Worm (Caenorhabditis elegans) whole organism, young adult: ENCODE data around the gene lido-5.

Experiments used
- B0261.1 ChIP-seq: sonication (generic microtip); optimal IDR thresholded peaks from 2 replicates; lab custom pipeline; 2016; ENCODE audit warnings: mild to moderate bottlenecking, missing genetic modification characterization, moderate library complexity, missing compliant biosample characterization
- C06A6.2 ChIP-seq: fragments of 200-800 bp; sonication (Bioruptor generic); conservative IDR thresholded peaks from 2 replicates; pipeline ENCODE4 v1.3.6; 2022; ENCODE audit warnings: missing genetic modification characterization, missing compliant biosample characterization
- F22D6.2 ChIP-seq: sonication (generic microtip); optimal IDR thresholded peaks from 2 replicates; lab custom pipeline; 2016; ENCODE audit warnings: mild to moderate bottlenecking, missing genetic modification characterization, missing compliant biosample characterization
- F23B12.7 ChIP-seq: sonication (generic microtip); optimal IDR thresholded peaks from 2 replicates; lab custom pipeline; 2017; ENCODE audit warnings: missing genetic modification characterization, mild to moderate bottlenecking, missing compliant biosample characterization, antibody characterized with exemption, moderate library complexity; ENCODE audit not compliant: insufficient read depth
- F33H1.4 ChIP-seq: fragments of 200-800 bp; sonication (Bioruptor generic); IDR thresholded peaks from 2 replicates; pipeline ENCODE4 v1.3.6; 2022; ENCODE audit warnings: missing genetic modification reagents, missing genetic modification characterization, missing compliant biosample characterization
- F57A8.1 ChIP-seq: fragments of 200-800 bp; sonication (Bioruptor generic); optimal IDR thresholded peaks from 2 replicates; lab custom pipeline; 2018; ENCODE audit warnings: mild to moderate bottlenecking, missing genetic modification characterization, moderate library complexity, missing compliant biosample characterization
- K11D2.4 ChIP-seq: fragments of 200-800 bp; sonication (Bioruptor generic); IDR thresholded peaks from 2 replicates; pipeline ENCODE4 v1.3.6; 2022; ENCODE audit warnings: missing genetic modification reagents, missing genetic modification characterization, missing compliant biosample characterization
- K12H6.12 ChIP-seq: fragments of 200-800 bp; sonication (Bioruptor generic); optimal IDR thresholded peaks from 2 replicates; lab custom pipeline; 2018; ENCODE audit warnings: mild to moderate bottlenecking, missing genetic modification characterization, missing compliant biosample characterization
- Y53F4B.3 ChIP-seq: fragments of 200-800 bp; sonication (Bioruptor generic); IDR thresholded peaks from 2 replicates; pipeline ENCODE4 v1.3.6; 2022; ENCODE audit warnings: missing genetic modification reagents, missing genetic modification characterization, missing compliant biosample characterization
- aptf-3 ChIP-seq: fragments of 200-800 bp; sonication (Bioruptor generic); IDR thresholded peaks from 2 replicates; pipeline ENCODE4 v1.3.6; 2022; ENCODE audit warnings: missing genetic modification characterization, missing compliant biosample characterization
- attf-3 ChIP-seq: fragments of 200-800 bp; sonication (Bioruptor generic); conservative IDR thresholded peaks from 2 replicates; pipeline ENCODE4 v1.3.6; 2022; ENCODE audit warnings: missing genetic modification reagents, missing genetic modification characterization, missing compliant biosample characterization
- bed-2 ChIP-seq: fragments of 200-800 bp; sonication (Bioruptor generic); IDR thresholded peaks from 2 replicates; pipeline ENCODE4 v1.3.6; 2022; ENCODE audit warnings: missing genetic modification reagents, missing genetic modification characterization, missing compliant biosample characterization
- ccch-3 ChIP-seq: fragments of 200-800 bp; sonication (Bioruptor generic); optimal IDR thresholded peaks from 2 replicates; lab custom pipeline; 2018; ENCODE audit warnings: mild to moderate bottlenecking, missing genetic modification characterization, missing compliant biosample characterization
- cebp-1 ChIP-seq, 2 experiments: fragments of 200-800 bp in 1 of 2; sonication (Bioruptor generic) in 1 of 2; sonication (generic microtip) in 1 of 2; IDR thresholded peaks in 1 of 2; optimal IDR thresholded peaks in 1 of 2; 2 replicates each; pipeline versions ENCODE4 v1.3.6 to Lab custom; 2017 to 2022; ENCODE audit warnings: missing compliant biosample characterization in 2 of 2, missing genetic modification characterization in 2 of 2, mild to moderate bottlenecking in 1 of 2, missing genetic modification reagents in 1 of 2, moderate library complexity in 1 of 2
- ceh-27 ChIP-seq: fragments of 200-800 bp; sonication (Bioruptor generic); optimal IDR thresholded peaks from 2 replicates; lab custom pipeline; 2018; ENCODE audit warnings: mild to moderate bottlenecking, missing genetic modification characterization, moderate library complexity, missing compliant biosample characterization
- ceh-91 ChIP-seq: fragments of 200-800 bp; sonication (Bioruptor generic); IDR thresholded peaks from 2 replicates; pipeline ENCODE4 v1.3.6; 2022; ENCODE audit warnings: missing genetic modification reagents, missing genetic modification characterization, missing compliant biosample characterization
- chd-7 ChIP-seq: sonication (generic microtip); optimal IDR thresholded peaks from 2 replicates; lab custom pipeline; 2016; ENCODE audit warnings: mild to moderate bottlenecking, missing genetic modification characterization, moderate library complexity, missing compliant biosample characterization
- dpff-1 ChIP-seq: sonication (generic microtip); optimal IDR thresholded peaks from 2 replicates; lab custom pipeline; 2017; ENCODE audit warnings: mild to moderate bottlenecking, missing genetic modification characterization, missing compliant biosample characterization
- efl-1 ChIP-seq: fragments of 150-350 bp; optimal IDR thresholded peaks from 2 replicates; lab custom pipeline; 2014; ENCODE audit warnings: missing biosample characterization, missing genetic modification reagents, missing genetic modification characterization
- egl-44 ChIP-seq: fragments of 200-800 bp; sonication (Bioruptor generic); IDR thresholded peaks from 2 replicates; pipeline ENCODE4 v1.3.6; 2022; ENCODE audit warnings: missing genetic modification reagents, missing genetic modification characterization, missing compliant biosample characterization
- ekl-4 ChIP-seq: fragments of 200-800 bp; sonication (Bioruptor generic); IDR thresholded peaks from 2 replicates; pipeline ENCODE4 v1.3.6; 2022; ENCODE audit warnings: missing genetic modification reagents, missing genetic modification characterization, missing compliant biosample characterization
- gei-17 ChIP-seq: fragments of 200-800 bp; sonication (Bioruptor generic); optimal IDR thresholded peaks from 2 replicates; lab custom pipeline; 2018; ENCODE audit warnings: mild to moderate bottlenecking, missing genetic modification characterization, missing compliant biosample characterization
- him-1 ChIP-seq: sonication (generic microtip); optimal IDR thresholded peaks from 2 replicates; lab custom pipeline; 2016; ENCODE audit warnings: missing genotype, missing genetic modification reagents, missing genetic modification characterization, missing compliant biosample characterization
- hmg-20 ChIP-seq: fragments of 200-800 bp; sonication (Bioruptor generic); IDR thresholded peaks from 2 replicates; pipeline ENCODE4 v1.3.6; 2022; ENCODE audit warnings: missing genetic modification reagents, missing genetic modification characterization, missing compliant biosample characterization
- hsf-1 ChIP-seq: fragments of 200-800 bp; sonication (Bioruptor generic); IDR thresholded peaks from 2 replicates; pipeline ENCODE4 v1.3.6; 2022; ENCODE audit warnings: missing genetic modification reagents, missing genetic modification characterization, missing compliant biosample characterization
- lin-40 ChIP-seq: sonication (generic microtip); optimal IDR thresholded peaks from 2 replicates; lab custom pipeline; 2016; ENCODE audit warnings: missing genetic modification characterization, mild to moderate bottlenecking, missing compliant biosample characterization, missing genotype, missing genetic modification reagents
- madf-3 ChIP-seq: fragments of 200-800 bp; sonication (Bioruptor generic); IDR thresholded peaks from 2 replicates; pipeline ENCODE4 v1.3.6; 2022; ENCODE audit warnings: missing genetic modification reagents, missing genetic modification characterization, missing compliant biosample characterization
- madf-8 ChIP-seq: fragments of 200-800 bp; sonication (Bioruptor generic); conservative IDR thresholded peaks from 2 replicates; pipeline ENCODE4 v1.3.6; 2022; ENCODE audit warnings: missing genetic modification reagents, missing genetic modification characterization, missing compliant biosample characterization
- mes-4 ChIP-seq: sonication (generic microtip); optimal IDR thresholded peaks from 2 replicates; lab custom pipeline; 2016; ENCODE audit warnings: missing genotype, missing genetic modification characterization, missing compliant biosample characterization
- mxl-1 ChIP-seq: sonication (generic microtip); optimal IDR thresholded peaks from 2 replicates; lab custom pipeline; 2016; ENCODE audit warnings: missing genetic modification characterization, missing compliant biosample characterization
- nfya-2 ChIP-seq: fragments of 200-800 bp; sonication (Bioruptor generic); IDR thresholded peaks from 2 replicates; pipeline ENCODE4 v1.3.6; 2022; ENCODE audit warnings: missing genetic modification reagents, missing genetic modification characterization, missing compliant biosample characterization
- nhr-120 ChIP-seq: fragments of 200-800 bp; sonication (Bioruptor generic); IDR thresholded peaks from 2 replicates; pipeline ENCODE4 v1.3.6; 2022; ENCODE audit warnings: missing genetic modification characterization, missing compliant biosample characterization
- nhr-27 ChIP-seq: fragments of 200-800 bp; sonication (Bioruptor generic); optimal IDR thresholded peaks from 2 replicates; lab custom pipeline; 2018; ENCODE audit warnings: mild to moderate bottlenecking, missing genetic modification characterization, moderate library complexity, missing compliant biosample characterization
- nhr-80 ChIP-seq: sonication (generic microtip); optimal IDR thresholded peaks from 2 replicates; lab custom pipeline; 2016; ENCODE audit warnings: missing genetic modification characterization, missing compliant biosample characterization
- nhr-90 ChIP-seq: sonication (generic microtip); optimal IDR thresholded peaks from 2 replicates; lab custom pipeline; 2016; ENCODE audit warnings: missing genotype, mild to moderate bottlenecking, missing genetic modification characterization, missing compliant biosample characterization
- pha-4 ChIP-seq: fragments of 150-350 bp; sonication (generic microtip); optimal IDR thresholded peaks from 2 replicates; lab custom pipeline; 2014; ENCODE audit warnings: missing biosample characterization, missing genetic modification reagents, missing genetic modification characterization
- rcor-1 ChIP-seq: fragments of 200-800 bp; sonication (Bioruptor generic); IDR thresholded peaks from 2 replicates; pipeline ENCODE4 v1.3.6; 2022; ENCODE audit warnings: missing genetic modification reagents, missing genetic modification characterization, missing compliant biosample characterization
- sea-2 ChIP-seq: fragments of 200-800 bp; sonication (Bioruptor generic); IDR thresholded peaks from 2 replicates; pipeline ENCODE4 v1.3.6; 2022; ENCODE audit warnings: missing genetic modification characterization, missing compliant biosample characterization
- snpc-1.3 ChIP-seq: sonication (generic microtip); optimal IDR thresholded peaks from 2 replicates; lab custom pipeline; 2017; ENCODE audit warnings: missing genetic modification characterization, mild to moderate bottlenecking, missing compliant biosample characterization, antibody characterized with exemption, moderate library complexity, missing genotype, missing genetic modification reagents; ENCODE audit not compliant: insufficient read depth
- snpc-3.4 ChIP-seq: sonication (generic microtip); optimal IDR thresholded peaks from 2 replicates; lab custom pipeline; 2017; ENCODE audit warnings: missing genetic modification characterization, mild to moderate bottlenecking, missing compliant biosample characterization, antibody characterized with exemption, moderate library complexity, missing genotype, missing genetic modification reagents
- somi-1 ChIP-seq: fragments of 200-800 bp; sonication (Bioruptor generic); optimal IDR thresholded peaks from 2 replicates; lab custom pipeline; 2018; ENCODE audit warnings: mild to moderate bottlenecking, missing genetic modification characterization, missing compliant biosample characterization
- tlf-1 ChIP-seq: fragments of 200-800 bp; sonication (Bioruptor generic); optimal IDR thresholded peaks from 2 replicates; lab custom pipeline; 2018; ENCODE audit warnings: mild to moderate bottlenecking, missing genetic modification characterization, missing compliant biosample characterization
- unc-130 ChIP-seq: sonication (generic microtip); optimal IDR thresholded peaks from 2 replicates; lab custom pipeline; 2016; ENCODE audit warnings: missing genetic modification reagents, missing genetic modification characterization, missing compliant biosample characterization
- unc-62 ChIP-seq: fragments of 150-350 bp; optimal IDR thresholded peaks from 2 replicates; lab custom pipeline; 2014; ENCODE audit warnings: missing biosample characterization, missing genetic modification reagents, missing genetic modification characterization
- zfh-2 ChIP-seq: fragments of 200-800 bp; sonication (Bioruptor generic); conservative IDR thresholded peaks from 2 replicates; pipeline ENCODE4 v1.3.6; 2022; ENCODE audit warnings: missing genetic modification reagents, missing genetic modification characterization, missing compliant biosample characterization
- zim-3 ChIP-seq: sonication (generic microtip); optimal IDR thresholded peaks from 2 replicates; lab custom pipeline; 2017; ENCODE audit warnings: mild to moderate bottlenecking, missing genetic modification characterization, moderate library complexity, missing compliant biosample characterization
- ztf-18 ChIP-seq: sonication (generic microtip); optimal IDR thresholded peaks from 2 replicates; lab custom pipeline; 2016; ENCODE audit warnings: missing genotype, mild to moderate bottlenecking, missing genetic modification characterization, missing compliant biosample characterization
- ztf-22 ChIP-seq: fragments of 200-800 bp; sonication (Bioruptor generic); optimal IDR thresholded peaks from 2 replicates; lab custom pipeline; 2018; ENCODE audit warnings: mild to moderate bottlenecking, missing genetic modification characterization, moderate library complexity, missing compliant biosample characterization
- ztf-26 ChIP-seq: sonication (generic microtip); optimal IDR thresholded peaks from 2 replicates; lab custom pipeline; 2017; ENCODE audit warnings: missing genetic modification characterization, missing compliant biosample characterization

Gene lido-5

ce11 chrX:17063749-17064252 is 46.7 kb downstream of the lido-5 start (continued):
- no peak for TF ChIP-seq ceh-27
- no peak for TF ChIP-seq F57A8.1
- TF ChIP-seq attf-3 (GFP tag; lab: Robert Waterston, UW): no peak
- no peak for TF ChIP-seq him-1 (tag; lab: Kevin White, UChicago)
- TF ChIP-seq zfh-2 (GFP tag; lab: Robert Waterston, UW): peak; percentile 51; the same call in 1 of the 2 replicates
- TF ChIP-seq unc-62: peak; percentile 40
- TF ChIP-seq bed-2 (GFP tag; lab: Robert Waterston, UW): no peak
- TF ChIP-seq egl-44 (GFP tag; lab: Robert Waterston, UW): no peak
- no peak for TF ChIP-seq snpc-3.4 (tag; lab: Kevin White, UChicago)
- TF ChIP-seq lin-40 (tag; lab: Kevin White, UChicago): peak; percentile 83
- peak; percentile 67 for TF ChIP-seq tlf-1 (GFP tag; lab: Kevin White, UChicago)
- no peak for TF ChIP-seq nhr-120 (GFP tag; lab: Robert Waterston, UW)
- no peak for TF ChIP-seq Y53F4B.3
- peak; percentile 89 for TF ChIP-seq somi-1 (GFP tag; lab: Kevin White, UChicago)
- no peak for TF ChIP-seq nhr-27 (tag; lab: Kevin White, UChicago)
- no peak for TF ChIP-seq snpc-1.3 (tag; lab: Kevin White, UChicago)
- TF ChIP-seq F23B12.7: peak; percentile 40
- TF ChIP-seq K11D2.4 (GFP tag; lab: Robert Waterston, UW): peak; percentile 73
- TF ChIP-seq B0261.1: no peak
- TF ChIP-seq ceh-91: no peak
- no peak for TF ChIP-seq gei-17
- TF ChIP-seq rcor-1 (GFP tag; lab: Robert Waterston, UW): no peak
- TF ChIP-seq K12H6.12 (tag; lab: Kevin White, UChicago): peak; percentile 1
- TF ChIP-seq madf-8 (GFP tag; lab: Robert Waterston, UW): no peak
- TF ChIP-seq F33H1.4 (GFP tag; lab: Robert Waterston, UW): no peak
- TF ChIP-seq zim-3 (tag; lab: Kevin White, UChicago): no peak
- TF ChIP-seq F22D6.2 (tag; lab: Kevin White, UChicago): peak; percentile 57
- TF ChIP-seq mes-4 (tag; lab: Kevin White, UChicago): no peak
- TF ChIP-seq ztf-22 (GFP tag; lab: Kevin White, UChicago): peak; percentile 54
- no peak for TF ChIP-seq aptf-3 (GFP tag; lab: Robert Waterston, UW)
- TF ChIP-seq nfya-2 (GFP tag; lab: Robert Waterston, UW): no peak
- no peak for TF ChIP-seq hmg-20
- peak; percentile 63; the same call in 1 of the 2 replicates for TF ChIP-seq C06A6.2 (GFP tag; lab: Robert Waterston, UW)
- TF ChIP-seq ztf-26: peak; percentile 92
- no peak for TF ChIP-seq ztf-18 (tag; lab: Kevin White, UChicago)
- peak; percentile 74 for TF ChIP-seq chd-7 (tag; lab: Kevin White, UChicago)
- TF ChIP-seq madf-3 (GFP tag; lab: Robert Waterston, UW): no peak
- no peak for TF ChIP-seq cebp-1 (GFP tag; IDR thresholded peaks at IDR 0.05; lab: Robert Waterston, UW)
- peak; percentile 71 for TF ChIP-seq cebp-1 (tag; optimal IDR thresholded peaks at IDR 0.05; lab: Kevin White, UChicago)
- TF ChIP-seq hsf-1: no peak
- TF ChIP-seq ccch-3: no peak
- TF ChIP-seq nhr-80: peak; percentile 87
- TF ChIP-seq dpff-1 (tag; lab: Kevin White, UChicago): no peak
- no peak for TF ChIP-seq ekl-4
- no peak for TF ChIP-seq efl-1 (GFP tag; lab: Kevin White, UChicago)
- no peak for TF ChIP-seq nhr-90 (tag; lab: Kevin White, UChicago)
- no peak for TF ChIP-seq mxl-1 (tag; lab: Kevin White, UChicago)
- TF ChIP-seq pha-4 (tag; lab: Kevin White, UChicago): peak; percentile 87
- no peak for TF ChIP-seq sea-2 (GFP tag; lab: Robert Waterston, UW)
- no peak for TF ChIP-seq unc-130
